Fruit fly (Drosophila melanogaster) whole organism, adult: Measurements from ENCODE around the gene Csk.
A peak's percentile ranks its signal among the peaks of the same experiment; 100 is the strongest.

ENCODE experiments used
- CG33017 ChIP-seq: fragments of 200-800 bp; sonication (Bioruptor generic); optimal IDR thresholded peaks from 2 replicates; lab custom pipeline; 2018; ENCODE audit warnings: missing biosample characterization, mild to moderate bottlenecking, missing genetic modification characterization, moderate library complexity
- CG5204 ChIP-seq: fragments of 200-800 bp; sonication (Bioruptor generic); optimal IDR thresholded peaks from 2 replicates; lab custom pipeline; 2016; ENCODE audit warnings: missing biosample characterization, missing genetic modification characterization
- Mnt ChIP-seq: fragments of 200-800 bp; sonication (Bioruptor generic); optimal IDR thresholded peaks from 2 replicates; lab custom pipeline; 2016; ENCODE audit warnings: missing biosample characterization, mild to moderate bottlenecking, missing genetic modification characterization
- tj ChIP-seq: fragments of 200-800 bp; sonication (Bioruptor generic); optimal IDR thresholded peaks from 3 replicates; lab custom pipeline; 2017; ENCODE audit warnings: missing biosample characterization, mild to moderate bottlenecking, missing genetic modification characterization, moderate library complexity

DNA sequence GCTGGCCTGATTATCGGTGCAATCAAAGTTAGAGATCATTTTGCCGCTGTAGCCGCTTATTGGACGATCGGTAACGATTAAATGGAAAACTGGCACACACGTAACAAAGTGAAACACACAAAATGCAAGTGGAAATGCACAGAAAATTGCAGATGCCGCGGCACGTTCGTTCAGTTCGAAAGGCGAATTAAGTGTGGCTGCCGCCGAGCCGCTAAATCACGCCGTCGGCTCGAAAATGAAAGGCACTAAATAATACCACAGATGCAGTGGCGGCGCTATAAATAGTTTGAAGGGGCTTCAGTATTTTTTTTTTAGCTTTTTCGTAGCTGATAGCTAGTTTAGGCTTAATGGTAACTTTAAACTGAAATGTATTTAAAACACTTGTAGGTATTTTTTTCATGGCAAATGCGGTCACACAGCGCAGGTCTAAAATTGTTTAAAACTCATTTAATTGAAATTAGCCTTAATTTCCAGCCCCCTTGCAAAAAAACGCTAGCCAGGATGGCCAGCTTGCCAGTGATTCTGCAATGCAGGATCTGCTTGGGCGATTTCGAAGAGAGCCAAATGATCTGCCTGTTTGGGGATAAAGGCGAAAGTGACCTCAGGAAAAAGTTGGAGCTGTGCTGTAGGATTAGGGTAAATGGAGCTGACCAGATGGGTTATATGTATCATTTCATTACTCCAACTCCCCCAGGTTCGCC lies 30.6 kb downstream of the Csk start, which contains the start of the genes Jupiter and CG14710:
- TF ChIP-seq tj (peak; percentile 70), CG33017 (tag; lab: Kevin White, UChicago) (peak; percentile 27), CG5204 (GFP tag; lab: Kevin White, UChicago) (no peak), Mnt (GFP tag; lab: Kevin White, UChicago) (peak; percentile 60)
